Worm (Caenorhabditis elegans): ENCODE measurements around the gene K08F8.15.

DNA sequence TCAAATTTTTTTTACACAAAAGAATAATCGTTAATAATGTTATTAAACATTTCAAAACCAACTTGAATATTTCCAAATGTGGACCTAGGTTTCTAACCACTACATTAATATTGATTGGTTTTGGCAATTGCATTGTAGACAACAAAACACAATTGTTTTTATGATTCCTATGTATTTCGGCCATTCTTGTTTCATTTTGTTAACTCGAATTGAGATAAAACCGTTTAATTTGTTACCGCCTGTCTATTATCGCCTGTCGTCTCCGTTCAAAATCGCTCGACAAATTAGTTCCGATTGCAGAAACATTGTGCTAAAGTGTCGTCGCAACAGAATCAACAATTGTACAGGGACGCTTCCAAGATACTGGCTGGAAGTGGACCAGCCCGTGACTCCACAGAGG is 4.1 kb downstream of the K08F8.15 start, which contains the start of gene let-19:
- no peak for TF ChIP-seq ceh-28 (tag; optimal IDR thresholded peaks at IDR 0.05)
- TF ChIP-seq lin-13 (GFP tag; optimal IDR thresholded peaks at IDR 0.05): no peak
- no peak for TF ChIP-seq unc-62 (GFP tag; optimal IDR thresholded peaks at IDR 0.05 in 1 of 2)
- no peak for TF ChIP-seq unc-62 (tag; optimal IDR thresholded peaks at IDR 0.05)
- TF ChIP-seq hlh-30 (tag; optimal IDR thresholded peaks at IDR 0.05; ENCODE audit: insufficient read depth): no peak
- no peak for TF ChIP-seq skn-1 (tag; optimal IDR thresholded peaks at IDR 0.05)

All from whole organism, L4 larva.